Worm (Caenorhabditis elegans): ENCODE results near the gene srap-1.

ce11 chrII:11177376-11177775 lies 25.6 kb upstream of the srap-1 start, which contains the start of gene F37H8.6:
- TF ChIP-seq ama-1 (optimal IDR thresholded peaks at IDR 0.05) (no peak), hmbx-1 (tag; optimal IDR thresholded peaks at IDR 0.05) (no peak), aly-1 (tag; optimal IDR thresholded peaks at IDR 0.05) (no peak), F13C5.2 (tag; optimal IDR thresholded peaks at IDR 0.05) (no peak), tbx-11 (GFP tag; IDR thresholded peaks at IDR 0.05) (no peak), pes-1 (GFP tag; IDR thresholded peaks at IDR 0.05) (no peak)

Measured in whole organism, early embryonic.